Fruit fly (Drosophila melanogaster) whole organism, wandering third instar larva: ENCODE results near the gene spen.

ENCODE experiments used
- Abd-B ChIP-seq: fragments of >200 bp; optimal IDR thresholded peaks from 2 replicates; lab custom pipeline; 2017; ENCODE audit warnings: missing biosample characterization, missing genetic modification characterization
- CG32264 ChIP-seq: fragments of 200-800 bp; sonication (Bioruptor generic); optimal IDR thresholded peaks from 2 replicates; lab custom pipeline; 2016; ENCODE audit warnings: missing biosample characterization, missing genetic modification characterization
- HLH106 ChIP-seq: fragments of 200-800 bp; optimal IDR thresholded peaks from 3 replicates; lab custom pipeline; 2019; ENCODE audit warnings: missing biosample characterization, mild to moderate bottlenecking, missing genetic modification characterization, moderate library complexity
- Hnf4 ChIP-seq: fragments of 200-800 bp; sonication (Bioruptor generic); optimal IDR thresholded peaks from 2 replicates; lab custom pipeline; 2016; ENCODE audit warnings: missing biosample characterization, mild to moderate bottlenecking, missing genetic modification characterization
- Hr78 ChIP-seq: fragments of >200 bp; optimal IDR thresholded peaks from 2 replicates; lab custom pipeline; 2017; ENCODE audit warnings: missing biosample characterization, missing genetic modification characterization
- Hr83 ChIP-seq: fragments of 200-300 bp; sonication (Bioruptor generic); optimal IDR thresholded peaks from 2 replicates; lab custom pipeline; 2016; ENCODE audit warnings: missing biosample characterization, mild to moderate bottlenecking, missing genetic modification characterization, moderate library complexity; ENCODE audit not compliant: poor library complexity, severe bottlenecking
- Jra ChIP-seq: sonication (Bioruptor generic); optimal IDR thresholded peaks from 2 replicates; lab custom pipeline; 2016; ENCODE audit warnings: missing biosample characterization, missing genetic modification characterization
- Mio ChIP-seq: sonication (Bioruptor generic); optimal IDR thresholded peaks from 2 replicates; lab custom pipeline; 2016; ENCODE audit warnings: missing biosample characterization, missing genetic modification characterization
- Myc ChIP-seq: fragments of >200 bp; optimal IDR thresholded peaks from 2 replicates; lab custom pipeline; 2017
- N ChIP-seq: fragments of >200 bp; optimal IDR thresholded peaks from 2 replicates; lab custom pipeline; 2018; ENCODE audit warnings: missing biosample characterization, missing external identifiers, missing genetic modification characterization
- OdsH ChIP-seq: fragments of 200-800 bp; sonication (Bioruptor generic); optimal IDR thresholded peaks from 2 replicates; lab custom pipeline; 2016; ENCODE audit warnings: missing biosample characterization, mild to moderate bottlenecking, missing genetic modification characterization
- Sp1 ChIP-seq: fragments of 200-800 bp; sonication (Bioruptor generic); optimal IDR thresholded peaks from 3 replicates; lab custom pipeline; 2019; ENCODE audit warnings: missing biosample characterization, mild to moderate bottlenecking, missing genetic modification characterization, moderate library complexity
- br ChIP-seq: fragments of 200-800 bp; sonication (Bioruptor generic); optimal IDR thresholded peaks from 2 replicates; lab custom pipeline; 2016; ENCODE audit warnings: missing biosample characterization, missing genetic modification characterization
- brk ChIP-seq: fragments of 200-800 bp; sonication (Bioruptor generic); optimal IDR thresholded peaks from 2 replicates; lab custom pipeline; 2016; ENCODE audit warnings: missing biosample characterization, mild to moderate bottlenecking, missing genetic modification characterization
- dl ChIP-seq, 2 experiments: fragments of 175-275, 200-275 bp in 1 of 2; fragments of 200-275 bp in 1 of 2; sonication (Bioruptor generic); optimal IDR thresholded peaks; lab custom pipeline; 2018; ENCODE audit warnings: mild to moderate bottlenecking in 2 of 2, missing biosample characterization in 2 of 2, missing genetic modification characterization in 2 of 2, moderate library complexity in 2 of 2; ENCODE audit not compliant: partially characterized antibody in 2 of 2, insufficient read depth in 1 of 2
- dmrt93B ChIP-seq: fragments of 200-800 bp; sonication (Bioruptor generic); optimal IDR thresholded peaks from 2 replicates; lab custom pipeline; 2018; ENCODE audit warnings: missing biosample characterization, mild to moderate bottlenecking, missing genetic modification characterization
- dsf ChIP-seq: sonication (Bioruptor generic); optimal IDR thresholded peaks from 2 replicates; lab custom pipeline; 2016; ENCODE audit warnings: missing biosample characterization, missing genetic modification characterization, borderline replicate concordance
- ey ChIP-seq: fragments of 200-800 bp; sonication (Bioruptor generic); optimal IDR thresholded peaks from 2 replicates; lab custom pipeline; 2016; ENCODE audit warnings: missing biosample characterization, missing genetic modification characterization
- foxo ChIP-seq, 2 experiments: fragments of 200-800 bp; sonication (Bioruptor generic); optimal IDR thresholded peaks; 2 replicates in 1 of 2; 3 replicates in 1 of 2; lab custom pipeline; 2016 to 2017; ENCODE audit warnings: missing biosample characterization in 2 of 2, missing genetic modification characterization in 2 of 2
- fru ChIP-seq: fragments of 200-800 bp; sonication (Bioruptor generic); optimal IDR thresholded peaks from 3 replicates; lab custom pipeline; 2016; ENCODE audit warnings: missing biosample characterization, mild to moderate bottlenecking, missing genetic modification characterization
- h ChIP-seq: fragments of 200-800 bp; sonication (Bioruptor generic); optimal IDR thresholded peaks from 3 replicates; lab custom pipeline; 2016; ENCODE audit warnings: missing biosample characterization, mild to moderate bottlenecking, missing genetic modification characterization
- jim ChIP-seq: fragments of 175-275, 200-325 bp; sonication (Bioruptor generic); optimal IDR thresholded peaks from 2 replicates; lab custom pipeline; 2016; ENCODE audit warnings: missing biosample characterization, mild to moderate bottlenecking, missing genetic modification characterization
- pan ChIP-seq: fragments of >200 bp; optimal IDR thresholded peaks from 2 replicates; lab custom pipeline; 2017
- rgr ChIP-seq: fragments of 200-800 bp; sonication (Bioruptor generic); optimal IDR thresholded peaks from 3 replicates; lab custom pipeline; 2016; ENCODE audit warnings: missing biosample characterization, mild to moderate bottlenecking, missing genetic modification characterization
- sage ChIP-seq: fragments of 200-800 bp; sonication (Bioruptor generic); optimal IDR thresholded peaks from 2 replicates; lab custom pipeline; 2016; ENCODE audit warnings: missing biosample characterization, mild to moderate bottlenecking, missing genetic modification characterization
- sv ChIP-seq: fragments of 200-800 bp; sonication (Bioruptor generic); optimal IDR thresholded peaks from 3 replicates; lab custom pipeline; 2016; ENCODE audit warnings: missing biosample characterization, missing genetic modification characterization
- tai ChIP-seq: sonication (Bioruptor generic); optimal IDR thresholded peaks from 2 replicates; lab custom pipeline; 2016; ENCODE audit warnings: missing biosample characterization, missing genetic modification characterization

spen gene

DNA sequence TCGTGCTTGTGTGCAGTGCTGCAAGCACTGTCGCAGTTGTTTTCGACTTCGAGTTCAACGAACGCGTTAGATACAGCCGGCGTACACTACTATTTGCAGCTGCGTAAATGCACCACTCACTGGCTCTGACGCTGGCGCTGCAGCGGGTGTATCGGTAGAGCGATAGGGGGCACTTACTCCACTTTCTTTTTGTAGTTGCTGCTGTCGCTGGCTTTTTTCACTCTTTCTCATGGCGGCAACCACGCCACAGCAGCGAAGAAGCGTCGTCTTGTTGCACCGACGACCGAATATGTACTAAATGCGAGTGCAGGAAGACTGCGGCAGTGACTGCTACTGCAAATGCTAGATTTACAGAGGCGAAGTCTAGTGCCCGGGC lies 37.4 kb upstream of the spen start, which contains the start of gene CG4822:
Gene CG4822 (minus strand): TSS at position 299 of the 376 bp plus-strand sequence.
- TF ChIP-seq Hr78 (GFP tag; lab: Kevin White, UChicago) (no peak), Abd-B (no peak), Sp1 (GFP tag; lab: Kevin White, UChicago) (no peak), foxo (GFP tag; optimal IDR thresholded peaks at IDR 0.05; lab: Kevin White, UChicago) (no peak), dl (GFP tag; optimal IDR thresholded peaks at IDR 0.05; lab: Kevin White, UChicago; ENCODE audit: insufficient read depth in 1 of 2, partially characterized antibody in 2 of 2) (no peak), rgr (GFP tag; lab: Kevin White, UChicago) (no peak), ey (GFP tag; lab: Kevin White, UChicago) (no peak), br (GFP tag; lab: Kevin White, UChicago) (no peak), Hnf4 (GFP tag; lab: Kevin White, UChicago) (no peak), CG32264 (GFP tag; lab: Kevin White, UChicago) (no peak), tai (GFP tag; lab: Kevin White, UChicago) (no peak), sv (GFP tag; lab: Kevin White, UChicago) (no peak), OdsH (no peak), jim (no peak), pan (lab: Kevin White, UChicago) (no peak), Mio (GFP tag; lab: Kevin White, UChicago) (no peak)

dm6 chr2L:122167-123006 lies 36.4 kb upstream of the spen start:
- TF ChIP-seq sage (GFP tag; lab: Kevin White, UChicago) (no peak), tai (GFP tag; lab: Kevin White, UChicago) (peak; percentile 26), fru (GFP tag; lab: Kevin White, UChicago) (no peak), Sp1 (GFP tag; lab: Kevin White, UChicago) (no peak), dsf (GFP tag; lab: Kevin White, UChicago) (no peak), dmrt93B (GFP tag; lab: Kevin White, UChicago) (no peak)

- TF ChIP-seq HLH106 (tag; lab: Kevin White, UChicago) = no peak
- no peak for TF ChIP-seq OdsH
- TF ChIP-seq sv (GFP tag; lab: Kevin White, UChicago) = no peak
- no peak for TF ChIP-seq Hr83 (GFP tag; lab: Kevin White, UChicago)
- no peak for TF ChIP-seq dl (GFP tag; optimal IDR thresholded peaks at IDR 0.05; lab: Kevin White, UChicago; ENCODE audit: insufficient read depth in 1 of 2, partially characterized antibody in 2 of 2)
- TF ChIP-seq Myc = no peak
- TF ChIP-seq brk (GFP tag; lab: Kevin White, UChicago) = no peak
- no peak for TF ChIP-seq Jra
- TF ChIP-seq, all 38 proteins: peak for 0
Observed at dm6 chr2L:123007-123327, 35.9 kb upstream of the spen start.

- TF ChIP-seq Mio (GFP tag; lab: Kevin White, UChicago) (no peak), Hnf4 (GFP tag; lab: Kevin White, UChicago) (peak; percentile 32), N (no peak), Hr83 (GFP tag; lab: Kevin White, UChicago) (no peak), rgr (GFP tag; lab: Kevin White, UChicago) (no peak), HLH106 (tag; lab: Kevin White, UChicago) (no peak), ey (GFP tag; lab: Kevin White, UChicago) (no peak)
Observed at dm6 chr2L:125364-126252, 33.2 kb upstream of the spen start.

DNA sequence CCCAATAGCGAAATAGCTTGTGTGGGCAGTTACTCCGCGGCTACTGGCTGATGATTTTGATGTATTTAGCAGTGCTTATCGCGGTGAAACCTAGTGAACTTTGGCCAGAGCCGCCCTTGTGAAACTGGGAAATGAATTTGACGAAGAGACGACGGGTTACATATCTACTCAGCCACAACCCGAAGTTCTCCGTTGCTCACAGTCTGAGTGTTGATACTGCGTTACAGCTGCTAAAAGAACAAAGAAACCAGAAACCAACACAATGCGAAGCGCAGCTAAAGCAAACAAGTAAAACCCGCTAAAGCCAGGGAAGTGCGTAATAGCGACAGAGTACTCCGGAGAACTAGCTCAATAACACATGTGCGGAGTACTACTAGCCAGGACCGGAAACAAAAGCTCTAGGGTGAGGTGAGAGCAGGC lies 30.5 kb upstream of the spen start:
- peak; percentile 5 for TF ChIP-seq rgr (GFP tag; lab: Kevin White, UChicago)
- TF ChIP-seq h (GFP tag; lab: Kevin White, UChicago) = peak; percentile 16
- TF ChIP-seq Hr83 (GFP tag; lab: Kevin White, UChicago) = peak; percentile 67
- peak; percentile 17 for TF ChIP-seq OdsH
- TF ChIP-seq foxo (GFP tag; optimal IDR thresholded peaks at IDR 0.05; lab: Kevin White, UChicago) = no peak
- no peak for TF ChIP-seq dl (GFP tag; optimal IDR thresholded peaks at IDR 0.05; lab: Kevin White, UChicago; ENCODE audit: insufficient read depth in 1 of 2, partially characterized antibody in 2 of 2)
- peak; percentile 13 for TF ChIP-seq br (GFP tag; lab: Kevin White, UChicago)
